Worm (Caenorhabditis elegans): ENCODE results near the gene nid-1.

- TF ChIP-seq nhr-237 (tag; optimal IDR thresholded peaks at IDR 0.05) = no peak
- TF ChIP-seq nhr-77 (tag; optimal IDR thresholded peaks at IDR 0.05) = no peak
- no peak for TF ChIP-seq ztf-11 (tag; optimal IDR thresholded peaks at IDR 0.05)
- TF ChIP-seq blmp-1 (tag; optimal IDR thresholded peaks at IDR 0.05; ENCODE audit: insufficient read depth) = no peak
- no peak for TF ChIP-seq ama-1 (optimal IDR thresholded peaks at IDR 0.05)
- TF ChIP-seq unc-39 (tag; optimal IDR thresholded peaks at IDR 0.05) = no peak
- TF ChIP-seq egl-27 (tag; optimal IDR thresholded peaks at IDR 0.05) = no peak
- peak; percentile 67 for TF ChIP-seq fos-1 (tag; optimal IDR thresholded peaks at IDR 0.05)
- TF ChIP-seq lin-11 (tag; optimal IDR thresholded peaks at IDR 0.05) = no peak
- no peak for TF ChIP-seq nhr-21 (tag; optimal IDR thresholded peaks at IDR 0.05)
- TF ChIP-seq nhr-11 (tag; optimal IDR thresholded peaks at IDR 0.05) = no peak
- no peak for TF ChIP-seq ZK546.5 (tag; optimal IDR thresholded peaks at IDR 0.05)
- no peak for TF ChIP-seq elt-3 (tag; optimal IDR thresholded peaks at IDR 0.05)
- TF ChIP-seq snpc-4 (tag; optimal IDR thresholded peaks at IDR 0.05) = no peak
These were observed 25.1 kb downstream of the nid-1 start, which contains the start of gene T16G1.7 for ce11 chrV:12934976-12935375.

Measured in whole organism, L2 larva.